Worm (Caenorhabditis elegans): ENCODE results near the gene Y41G9A.10.

Gene Y41G9A.10

DNA sequence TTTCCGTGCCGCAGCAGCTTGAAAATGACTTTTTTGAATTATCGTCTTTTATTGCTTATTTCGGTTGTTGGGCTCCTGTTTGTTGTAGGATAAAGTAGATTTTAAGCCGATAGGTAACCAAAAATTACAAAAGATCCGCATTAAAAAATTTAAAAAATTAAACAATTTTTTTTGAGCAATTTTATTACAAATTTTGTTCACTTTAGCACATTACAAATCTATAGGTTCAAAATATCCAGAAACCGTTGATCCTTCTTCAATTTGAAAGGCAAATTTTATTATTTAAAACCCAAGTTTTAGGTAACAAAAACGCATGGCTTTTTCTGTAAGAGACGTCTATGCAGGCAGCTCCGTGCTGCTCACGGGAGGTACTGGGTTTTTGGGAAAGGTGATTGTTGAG lies 13.3 kb downstream of the Y41G9A.10 start, which contains the start of gene fard-1:
fard-1 (plus strand) TSS at position 301 of the 400 bp plus-strand sequence.
- TF ChIP-seq flt-1 (GFP tag; IDR thresholded peaks at IDR 0.05) (no peak), F13C5.2 (tag; optimal IDR thresholded peaks at IDR 0.05) (no peak), ceh-36 (tag; optimal IDR thresholded peaks at IDR 0.05) (no peak), scrt-1 (GFP tag; IDR thresholded peaks at IDR 0.05) (no peak), hmbx-1 (tag; optimal IDR thresholded peaks at IDR 0.05) (no peak), tra-4 (tag; optimal IDR thresholded peaks at IDR 0.05) (no peak), sea-1 (GFP tag; conservative IDR thresholded peaks at IDR 0.05) (no peak), pes-1 (GFP tag; IDR thresholded peaks at IDR 0.05) (no peak), hnd-1 (tag; optimal IDR thresholded peaks at IDR 0.05) (no peak), hmg-4 (GFP tag; optimal IDR thresholded peaks at IDR 0.05) (no peak), ets-7 (tag; optimal IDR thresholded peaks at IDR 0.05) (no peak), aly-1 (tag; optimal IDR thresholded peaks at IDR 0.05) (no peak), B0310.2 (tag; optimal IDR thresholded peaks at IDR 0.05) (no peak), tbx-11 (GFP tag; IDR thresholded peaks at IDR 0.05) (no peak), tbx-37 (GFP tag; conservative IDR thresholded peaks at IDR 0.05) (no peak)

DNA sequence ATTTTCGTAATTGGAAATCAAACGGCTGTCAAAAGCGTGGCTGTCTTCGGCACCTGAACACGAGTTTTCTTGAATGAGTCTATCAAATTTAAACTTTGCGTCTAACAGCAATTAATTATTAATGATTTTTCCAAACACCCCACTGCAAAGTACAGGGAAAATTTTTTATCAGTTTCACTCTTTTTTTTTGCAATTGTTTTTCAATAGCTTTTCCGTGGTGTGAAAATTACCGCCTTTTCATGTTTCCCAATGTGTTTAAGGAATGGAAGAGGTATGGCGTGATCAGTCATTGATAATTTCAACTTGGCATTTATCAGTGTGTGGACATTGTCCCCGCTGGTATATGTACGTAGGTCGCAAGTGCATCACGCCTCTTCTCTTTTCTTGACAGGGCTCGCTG lies 14.5 kb downstream of the Y41G9A.10 start:
- TF ChIP-seq pes-1 (GFP tag; IDR thresholded peaks at IDR 0.05) (no peak), tbx-11 (GFP tag; IDR thresholded peaks at IDR 0.05) (no peak), tra-4 (tag; optimal IDR thresholded peaks at IDR 0.05) (no peak), tbx-37 (GFP tag; conservative IDR thresholded peaks at IDR 0.05) (no peak), hnd-1 (tag; optimal IDR thresholded peaks at IDR 0.05) (no peak)

- TF ChIP-seq hnd-1 (tag; optimal IDR thresholded peaks at IDR 0.05) (no peak), pes-1 (GFP tag; IDR thresholded peaks at IDR 0.05) (no peak), hmg-4 (GFP tag; optimal IDR thresholded peaks at IDR 0.05) (no peak), ceh-13 (GFP tag; optimal IDR thresholded peaks at IDR 0.05) (no peak), tbx-37 (GFP tag; conservative IDR thresholded peaks at IDR 0.05) (no peak), ets-7 (tag; optimal IDR thresholded peaks at IDR 0.05) (no peak), sea-1 (GFP tag; conservative IDR thresholded peaks at IDR 0.05) (no peak), aly-1 (tag; optimal IDR thresholded peaks at IDR 0.05) (no peak)
These were observed 18.3 kb downstream of the Y41G9A.10 start for ce11 chrX:2928089-2928488.

DNA sequence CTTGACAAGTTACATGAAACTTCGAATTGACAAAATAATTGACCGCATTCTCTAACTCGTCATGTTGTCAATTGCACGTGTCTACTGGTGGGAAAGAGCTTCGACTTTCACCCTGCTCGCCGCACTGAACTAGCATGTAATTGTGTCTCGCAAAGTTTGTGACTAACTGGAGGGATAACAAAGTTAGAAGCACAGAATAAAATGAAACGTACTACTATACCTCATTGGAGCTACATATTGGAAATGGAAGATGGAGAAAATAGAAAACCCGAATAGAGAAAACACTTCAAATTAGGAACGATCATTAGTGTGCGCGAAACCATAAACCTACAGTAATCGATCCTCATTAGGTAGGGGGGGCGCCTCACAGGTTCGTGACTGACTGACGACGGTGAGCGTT lies 18.8 kb downstream of the Y41G9A.10 start:
- TF ChIP-seq tbx-11 (GFP tag; IDR thresholded peaks at IDR 0.05), result no peak
- no peak for TF ChIP-seq hmg-4 (GFP tag; optimal IDR thresholded peaks at IDR 0.05)
- no peak for TF ChIP-seq F13C5.2 (tag; optimal IDR thresholded peaks at IDR 0.05)
- no peak for TF ChIP-seq scrt-1 (GFP tag; IDR thresholded peaks at IDR 0.05)
- TF ChIP-seq aly-1 (tag; optimal IDR thresholded peaks at IDR 0.05), result no peak
- no peak for TF ChIP-seq tbx-37 (GFP tag; conservative IDR thresholded peaks at IDR 0.05)
- TF ChIP-seq B0310.2 (tag; optimal IDR thresholded peaks at IDR 0.05), result no peak
- TF ChIP-seq ceh-36 (tag; optimal IDR thresholded peaks at IDR 0.05), result no peak
- no peak for TF ChIP-seq ets-7 (tag; optimal IDR thresholded peaks at IDR 0.05)
- no peak for TF ChIP-seq sea-1 (GFP tag; conservative IDR thresholded peaks at IDR 0.05)
- TF ChIP-seq ceh-13 (GFP tag; optimal IDR thresholded peaks at IDR 0.05), result no peak
- TF ChIP-seq tra-4 (tag; optimal IDR thresholded peaks at IDR 0.05), result no peak
- TF ChIP-seq hmbx-1 (tag; optimal IDR thresholded peaks at IDR 0.05), result no peak
- TF ChIP-seq hnd-1 (tag; optimal IDR thresholded peaks at IDR 0.05), result no peak

DNA sequence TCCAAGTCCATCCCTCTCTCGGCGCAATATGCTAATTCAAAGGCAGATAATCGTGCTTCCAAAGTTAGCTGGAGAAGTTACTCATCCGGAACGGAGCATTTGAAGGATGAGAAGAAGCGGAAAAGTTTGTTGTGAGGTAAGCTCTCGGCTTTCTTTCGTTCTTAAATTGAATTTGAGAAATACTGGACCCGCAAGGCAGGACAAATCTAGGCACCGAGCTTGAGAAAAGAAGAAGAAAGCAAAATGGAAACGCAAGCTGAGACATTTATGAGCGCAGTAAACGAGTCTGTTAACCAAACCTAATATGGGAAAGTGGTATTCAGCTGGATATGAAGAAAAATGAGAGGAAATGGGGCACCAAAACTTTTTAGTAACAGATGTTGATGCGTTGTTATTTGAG lies 20.4 kb downstream of the Y41G9A.10 start:
- TF ChIP-seq scrt-1 (GFP tag; IDR thresholded peaks at IDR 0.05), result no peak
- no peak for TF ChIP-seq hmg-4 (GFP tag; optimal IDR thresholded peaks at IDR 0.05)
- TF ChIP-seq pes-1 (GFP tag; IDR thresholded peaks at IDR 0.05), result no peak
- TF ChIP-seq B0310.2 (tag; optimal IDR thresholded peaks at IDR 0.05), result no peak
- TF ChIP-seq ceh-13 (GFP tag; optimal IDR thresholded peaks at IDR 0.05), result no peak
- TF ChIP-seq ceh-36 (tag; optimal IDR thresholded peaks at IDR 0.05), result no peak
- no peak for TF ChIP-seq F13C5.2 (tag; optimal IDR thresholded peaks at IDR 0.05)
- no peak for TF ChIP-seq sea-1 (GFP tag; conservative IDR thresholded peaks at IDR 0.05)
- no peak for TF ChIP-seq tbx-37 (GFP tag; conservative IDR thresholded peaks at IDR 0.05)
- TF ChIP-seq flt-1 (GFP tag; IDR thresholded peaks at IDR 0.05), result no peak
- no peak for TF ChIP-seq hmbx-1 (tag; optimal IDR thresholded peaks at IDR 0.05)
- no peak for TF ChIP-seq hnd-1 (tag; optimal IDR thresholded peaks at IDR 0.05)
- no peak for TF ChIP-seq tbx-11 (GFP tag; IDR thresholded peaks at IDR 0.05)

DNA sequence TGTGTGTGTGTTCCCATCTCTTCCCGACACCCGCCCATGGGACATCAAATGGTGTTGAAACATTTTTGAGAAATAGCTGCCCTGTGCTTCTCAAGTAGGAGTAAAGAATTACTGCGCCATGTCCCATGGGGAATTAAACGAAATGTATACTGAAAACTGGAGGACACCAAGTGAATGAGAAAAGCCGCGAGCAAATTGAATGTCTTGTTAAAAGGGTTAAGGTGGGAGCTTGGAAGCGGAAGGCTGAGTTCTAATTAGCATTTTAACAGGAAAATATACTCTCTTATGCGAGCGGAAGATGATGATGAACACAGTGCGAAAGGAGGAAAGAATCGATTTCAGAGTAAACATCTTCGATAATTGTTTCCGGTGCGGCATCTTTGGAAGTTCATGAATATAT lies 21.9 kb downstream of the Y41G9A.10 start:
- TF ChIP-seq hmg-4 (GFP tag; optimal IDR thresholded peaks at IDR 0.05) (peak; percentile 40), F13C5.2 (tag; optimal IDR thresholded peaks at IDR 0.05) (no peak), flt-1 (GFP tag; IDR thresholded peaks at IDR 0.05) (no peak), B0310.2 (tag; optimal IDR thresholded peaks at IDR 0.05) (no peak), hmbx-1 (tag; optimal IDR thresholded peaks at IDR 0.05) (no peak), aly-1 (tag; optimal IDR thresholded peaks at IDR 0.05) (no peak)

- TF ChIP-seq ceh-13 (GFP tag; optimal IDR thresholded peaks at IDR 0.05), result no peak
- no peak for TF ChIP-seq ama-1 (optimal IDR thresholded peaks at IDR 0.05)
- TF ChIP-seq aly-1 (tag; optimal IDR thresholded peaks at IDR 0.05), result no peak
- TF ChIP-seq ceh-36 (tag; optimal IDR thresholded peaks at IDR 0.05), result no peak
- TF ChIP-seq hnd-1 (tag; optimal IDR thresholded peaks at IDR 0.05), result no peak
- no peak for TF ChIP-seq tbx-37 (GFP tag; conservative IDR thresholded peaks at IDR 0.05)
- TF ChIP-seq ets-7 (tag; optimal IDR thresholded peaks at IDR 0.05), result no peak
- no peak for TF ChIP-seq sea-1 (GFP tag; conservative IDR thresholded peaks at IDR 0.05)
- no peak for TF ChIP-seq flt-1 (GFP tag; IDR thresholded peaks at IDR 0.05)
- TF ChIP-seq hmbx-1 (tag; optimal IDR thresholded peaks at IDR 0.05), result no peak
- TF ChIP-seq scrt-1 (GFP tag; IDR thresholded peaks at IDR 0.05), result no peak
- TF ChIP-seq B0310.2 (tag; optimal IDR thresholded peaks at IDR 0.05), result no peak
- TF ChIP-seq tbx-11 (GFP tag; IDR thresholded peaks at IDR 0.05), result no peak
- no peak for TF ChIP-seq pes-1 (GFP tag; IDR thresholded peaks at IDR 0.05)
These were observed 22.5 kb downstream of the Y41G9A.10 start, which contains the start of gene hst-3.2 for ce11 chrX:2923888-2924287. TSS of gene hst-3.2 (minus strand) at chrX:2923988.

DNA sequence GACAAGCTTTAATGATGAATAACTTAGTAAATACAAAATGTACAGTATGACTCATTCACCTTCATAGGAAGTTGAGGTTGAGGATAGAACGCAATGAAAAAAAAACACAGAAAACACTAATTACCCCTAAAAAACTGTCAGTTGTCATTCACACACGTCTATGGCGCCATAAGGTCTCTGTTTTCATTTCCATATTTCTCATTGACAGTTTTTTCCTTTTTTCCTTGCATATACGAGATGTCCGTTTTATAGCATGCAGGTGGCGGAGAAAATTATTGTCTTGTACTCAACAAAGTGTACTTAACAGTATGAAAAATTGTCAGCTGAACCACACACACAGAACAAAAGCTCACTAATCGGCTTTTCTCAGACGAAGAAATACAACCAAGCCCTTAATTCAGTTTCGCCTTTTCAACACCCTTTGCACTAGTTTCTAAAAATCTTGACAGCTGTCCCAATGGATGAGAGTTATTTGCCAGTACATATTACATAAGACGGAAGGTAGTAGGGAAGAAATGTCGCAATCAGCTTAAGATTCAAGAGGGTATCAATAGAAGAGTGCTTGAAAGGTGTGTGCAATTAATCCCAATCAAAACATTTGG lies 23.7 kb downstream of the Y41G9A.10 start:
- TF ChIP-seq ceh-13 (GFP tag; optimal IDR thresholded peaks at IDR 0.05) (no peak), tra-4 (tag; optimal IDR thresholded peaks at IDR 0.05) (no peak), B0310.2 (tag; optimal IDR thresholded peaks at IDR 0.05) (no peak), pes-1 (GFP tag; IDR thresholded peaks at IDR 0.05) (no peak), ets-7 (tag; optimal IDR thresholded peaks at IDR 0.05) (no peak), flt-1 (GFP tag; IDR thresholded peaks at IDR 0.05) (no peak), ama-1 (optimal IDR thresholded peaks at IDR 0.05) (no peak), tbx-11 (GFP tag; IDR thresholded peaks at IDR 0.05) (no peak), aly-1 (tag; optimal IDR thresholded peaks at IDR 0.05) (no peak), scrt-1 (GFP tag; IDR thresholded peaks at IDR 0.05) (no peak)
